Fruit fly (Drosophila melanogaster): Measurements from ENCODE around the gene CG11694.

Gene CG11694

DNA sequence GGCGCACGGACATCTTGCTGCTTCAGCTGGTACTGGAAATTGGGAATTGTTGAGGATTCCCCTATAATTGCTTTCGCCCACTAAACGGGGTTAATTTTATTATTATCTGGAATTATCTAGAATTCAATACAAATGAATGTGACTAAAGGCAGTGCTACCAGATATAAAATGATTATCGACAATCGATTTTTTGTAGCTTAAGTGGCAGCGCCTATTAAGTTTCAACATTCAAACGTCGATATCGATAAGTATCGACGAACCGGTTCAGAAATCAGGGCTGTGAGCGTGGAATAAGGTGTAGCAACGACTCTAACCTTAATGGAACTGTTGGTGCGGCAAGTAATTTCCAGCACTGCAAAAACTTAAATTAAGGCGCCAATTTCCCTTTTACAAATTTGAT, 6.8 kb downstream of the CG11694 start, which contains the start of gene Sgt1 (continued):
- TF ChIP-seq maf-S (GFP tag; optimal IDR thresholded peaks at IDR 0.05) = peak; percentile 52
- no peak for TF ChIP-seq CG14965 (GFP tag; optimal IDR thresholded peaks at IDR 0.05; ENCODE audit: borderline replicate concordance)
- no peak for TF ChIP-seq CG10462 (GFP tag; optimal IDR thresholded peaks at IDR 0.05)
- no peak for TF ChIP-seq CG16815 (GFP tag; optimal IDR thresholded peaks at IDR 0.05)
- TF ChIP-seq CG15514 (GFP tag; optimal IDR thresholded peaks at IDR 0.05) = peak; percentile 99
- 0 out of 3 replicates have a peak, but pooled peaks have one; percentile 24 for TF ChIP-seq so (GFP tag; IDR thresholded peaks at IDR 0.05)
- TF ChIP-seq CG17568 (GFP tag; optimal IDR thresholded peaks at IDR 0.05) = no peak
- no peak for TF ChIP-seq CG31365 (tag; optimal IDR thresholded peaks at IDR 0.05)
- TF ChIP-seq CG17829 (tag; optimal IDR thresholded peaks at IDR 0.05) = peak; percentile 63
- no peak for TF ChIP-seq CG11696 (GFP tag; IDR thresholded peaks at IDR 0.05)
- TF ChIP-seq CG12104 (GFP tag; optimal IDR thresholded peaks at IDR 0.05) = no peak
- no peak for TF ChIP-seq Asciz (GFP tag; optimal IDR thresholded peaks at IDR 0.05)
- no peak for TF ChIP-seq org-1 (GFP tag; optimal IDR thresholded peaks at IDR 0.05)
- TF ChIP-seq CG8359 (GFP tag; optimal IDR thresholded peaks at IDR 0.05; ENCODE audit: borderline replicate concordance) = no peak
- no peak; the same call in 1 of the 2 replicates for TF ChIP-seq CG5953 (GFP tag; IDR thresholded peaks at IDR 0.05)
- TF ChIP-seq CrebB (tag; optimal IDR thresholded peaks at IDR 0.05) = peak; percentile 41
- TF ChIP-seq Nf-YA (GFP tag; IDR thresholded peaks at IDR 0.05) = no peak
- TF ChIP-seq Drgx (GFP tag; IDR thresholded peaks at IDR 0.05) = no peak
- TF ChIP-seq Med (GFP tag) = peak; percentile 96
- no peak for TF ChIP-seq CG12769 (tag; optimal IDR thresholded peaks at IDR 0.05)
- TF ChIP-seq CG13287 (GFP tag; IDR thresholded peaks at IDR 0.05; ENCODE audit: partially characterized antibody) = peak; percentile 85
- peak; percentile 70 for TF ChIP-seq hbn (GFP tag; IDR thresholded peaks at IDR 0.05; ENCODE audit: partially characterized antibody)
- no peak for TF ChIP-seq chinmo (GFP tag; IDR thresholded peaks at IDR 0.05; ENCODE audit: partially characterized antibody)
- TF ChIP-seq CG14050 (GFP tag; IDR thresholded peaks at IDR 0.05) = no peak
- TF ChIP-seq Bdp1 (GFP tag; optimal IDR thresholded peaks at IDR 0.05) = no peak
- no peak for TF ChIP-seq en (GFP tag; optimal IDR thresholded peaks at IDR 0.05)
- peak; percentile 62 for TF ChIP-seq her (GFP tag; optimal IDR thresholded peaks at IDR 0.05)
- TF ChIP-seq kay (GFP tag; optimal IDR thresholded peaks at IDR 0.05) = no peak
- no peak for TF ChIP-seq CG18599 (GFP tag; optimal IDR thresholded peaks at IDR 0.05)
- TF ChIP-seq da (GFP tag; optimal IDR thresholded peaks at IDR 0.05) = no peak
- TF ChIP-seq Dip3 (GFP tag; optimal IDR thresholded peaks at IDR 0.05) = peak; percentile 23
- TF ChIP-seq gfzf (GFP tag; optimal IDR thresholded peaks at IDR 0.05) = peak; percentile 56
- no peak for TF ChIP-seq ara (GFP tag; IDR thresholded peaks at IDR 0.05)
- TF ChIP-seq sr (GFP tag; IDR thresholded peaks at IDR 0.05) = no peak
- TF ChIP-seq HLH54F (GFP tag; optimal IDR thresholded peaks at IDR 0.05) = peak; percentile 62
- TF ChIP-seq zen (tag; optimal IDR thresholded peaks at IDR 0.05) = peak; percentile 78
- peak; percentile 89 for TF ChIP-seq nerfin-2 (GFP tag; IDR thresholded peaks at IDR 0.05; ENCODE audit: partially characterized antibody)
- TF ChIP-seq br (optimal IDR thresholded peaks at IDR 0.05) = no peak
- no peak for TF ChIP-seq dimm (GFP tag; IDR thresholded peaks at IDR 0.05)
- peak; percentile 85 for TF ChIP-seq amos (GFP tag; IDR thresholded peaks at IDR 0.05; ENCODE audit: partially characterized antibody)
- peak; percentile 44; the same call in 1 of the 3 replicates for TF ChIP-seq zfh1 (GFP tag; IDR thresholded peaks at IDR 0.05)
- no peak for TF ChIP-seq CG10565 (GFP tag; optimal IDR thresholded peaks at IDR 0.05)
- TF ChIP-seq CTCF (GFP tag; optimal IDR thresholded peaks at IDR 0.05) = peak; percentile 56
- TF ChIP-seq CG12391 (tag; optimal IDR thresholded peaks at IDR 0.05) = peak; percentile 46
- no peak for TF ChIP-seq Neu2 (GFP tag; optimal IDR thresholded peaks at IDR 0.05; ENCODE audit: borderline replicate concordance)
- TF ChIP-seq sc (optimal IDR thresholded peaks at IDR 0.05) = no peak
- TF ChIP-seq sc (GFP tag; optimal IDR thresholded peaks at IDR 0.05) = no peak
- TF ChIP-seq CG43689 (GFP tag; IDR thresholded peaks at IDR 0.05) = no peak
- TF ChIP-seq seq (GFP tag; IDR thresholded peaks at IDR 0.05) = no peak
- TF ChIP-seq B-H1 (GFP tag; IDR thresholded peaks at IDR 0.05) = no peak
- peak; percentile 78 for TF ChIP-seq BEAF-32 (GFP tag; optimal IDR thresholded peaks at IDR 0.05)
- no peak for TF ChIP-seq twi (tag; optimal IDR thresholded peaks at IDR 0.05)

Data from whole organism, embryonic.